Worm (Caenorhabditis elegans) whole organism, L1 larva: ENCODE measurements around the gene Y105C5A.24.

Experiments used
- aha-1 ChIP-seq: fragments of 150-350 bp; optimal IDR thresholded peaks from 2 replicates; lab custom pipeline; 2014; ENCODE audit warnings: missing biosample characterization, missing genetic modification characterization
- ama-1 ChIP-seq: fragments of 150-350 bp; optimal IDR thresholded peaks from 2 replicates; lab custom pipeline; 2014
- irx-1 ChIP-seq: sonication (generic microtip); optimal IDR thresholded peaks from 2 replicates; lab custom pipeline; 2016; ENCODE audit warnings: missing genetic modification characterization, missing compliant biosample characterization
- mab-9 ChIP-seq: fragments of 200-800 bp; sonication (Bioruptor generic); IDR thresholded peaks from 2 replicates; pipeline ENCODE4 v1.3.6; 2022; ENCODE audit warnings: missing genetic modification reagents, missing genetic modification characterization, missing compliant biosample characterization
- mdl-1 ChIP-seq, 2 experiments: fragments of 150-350 bp; optimal IDR thresholded peaks; 2 replicates each; lab custom pipeline; 2014 to 2017; ENCODE audit warnings: missing biosample characterization in 2 of 2, missing genetic modification characterization in 2 of 2, inconsistent platforms in 1 of 2
- nhr-11 ChIP-seq: fragments of 150-350 bp; optimal IDR thresholded peaks from 2 replicates; lab custom pipeline; 2014; ENCODE audit warnings: missing biosample characterization, missing genetic modification characterization
- nhr-237 ChIP-seq: fragments of 150-350 bp; optimal IDR thresholded peaks from 2 replicates; lab custom pipeline; 2014; ENCODE audit warnings: missing biosample characterization, missing genetic modification characterization
- zag-1 ChIP-seq: fragments of 150-350 bp; optimal IDR thresholded peaks from 2 replicates; lab custom pipeline; 2014; ENCODE audit warnings: missing biosample characterization, missing genetic modification characterization

ce11 chrIV:15901123-15901522 is 51.4 kb downstream of the Y105C5A.24 start, which contains the start of gene Y105C5B.5:
- no peak for TF ChIP-seq irx-1
- no peak for TF ChIP-seq zag-1 (tag; lab: Kevin White, UChicago)
- no peak for TF ChIP-seq nhr-11 (tag; lab: Kevin White, UChicago)
- TF ChIP-seq ama-1 (lab: Kevin White, UChicago), result no peak
- TF ChIP-seq aha-1, result no peak
- TF ChIP-seq mdl-1 (tag; optimal IDR thresholded peaks at IDR 0.05; lab: Kevin White, UChicago), result no peak
- no peak for TF ChIP-seq nhr-237
- no peak for TF ChIP-seq mab-9 (GFP tag; lab: Robert Waterston, UW)
